Worm (Caenorhabditis elegans): Measurements from ENCODE around the gene R03G5.6.

Gene R03G5.6

ce11 chrX:7794306-7794743, 22.4 kb downstream of the R03G5.6 start (continued):
- peak; percentile 60 for TF ChIP-seq nhr-48 (tag; optimal IDR thresholded peaks at IDR 0.05)
- peak; percentile 26 for TF ChIP-seq dpl-1 (GFP tag; optimal IDR thresholded peaks at IDR 0.05)
- peak; percentile 68 for TF ChIP-seq lir-3 (tag; optimal IDR thresholded peaks at IDR 0.05)
- TF ChIP-seq spr-1 (tag; optimal IDR thresholded peaks at IDR 0.05), result peak; percentile 7
- TF ChIP-seq ztf-11 (tag; optimal IDR thresholded peaks at IDR 0.05), result no peak
- peak; percentile 47 to 81 for TF ChIP-seq daf-16 (GFP tag; optimal IDR thresholded peaks at IDR 0.05)
- TF ChIP-seq daf-16 (tag; optimal IDR thresholded peaks at IDR 0.05), result peak; percentile 55
- peak; percentile 83 for TF ChIP-seq gei-8 (GFP tag; optimal IDR thresholded peaks at IDR 0.05)
- TF ChIP-seq hlh-30 (tag; optimal IDR thresholded peaks at IDR 0.05; ENCODE audit: insufficient read depth), result peak; percentile 48
- TF ChIP-seq hmg-1.1 (GFP tag; IDR thresholded peaks at IDR 0.05), result peak; percentile 80
- peak; percentile 71 for TF ChIP-seq sdz-12 (GFP tag; optimal IDR thresholded peaks at IDR 0.05)
- TF ChIP-seq aly-2 (tag; optimal IDR thresholded peaks at IDR 0.05), result no peak
- peak; percentile 81 for TF ChIP-seq lim-7 (GFP tag; IDR thresholded peaks at IDR 0.05)
- TF ChIP-seq ceh-20 (GFP tag; IDR thresholded peaks at IDR 0.05), result peak; percentile 40; the same call in 1 of the 2 replicates
- no peak for TF ChIP-seq aha-1 (tag)
- TF ChIP-seq tra-1 (GFP tag; IDR thresholded peaks at IDR 0.05), result no peak
- TF ChIP-seq Y75B8A.6 (GFP tag; IDR thresholded peaks at IDR 0.05), result no peak
- TF ChIP-seq mdl-1 (tag; optimal IDR thresholded peaks at IDR 0.05), result no peak
- peak; percentile 48; the same call in 1 of the 2 replicates for TF ChIP-seq dmd-6 (GFP tag; IDR thresholded peaks at IDR 0.05)
- TF ChIP-seq dve-1 (tag; optimal IDR thresholded peaks at IDR 0.05; ENCODE audit: insufficient read depth), result peak; percentile 51
- TF ChIP-seq nhr-28 (tag; optimal IDR thresholded peaks at IDR 0.05), result peak; percentile 30
- peak in 1 of 2 experiments; percentile 64; a peak in 1 of 4 replicates for TF ChIP-seq madf-5 (GFP tag; IDR thresholded peaks at IDR 0.05)
- peak; percentile 31; the same call in 1 of the 2 replicates for TF ChIP-seq madf-9 (GFP tag; conservative IDR thresholded peaks at IDR 0.05)
- TF ChIP-seq snpc-1.2 (GFP tag; IDR thresholded peaks at IDR 0.05), result peak; percentile 89
- peak; percentile 43; the same call in 1 of the 2 replicates for TF ChIP-seq nhr-42 (GFP tag; IDR thresholded peaks at IDR 0.05)
- TF ChIP-seq ztf-7 (tag; optimal IDR thresholded peaks at IDR 0.05), result peak; percentile 7
- TF ChIP-seq T26A8.4 (GFP tag; IDR thresholded peaks at IDR 0.05), result peak; percentile 86
- 0 out of 2 replicates have a peak, but pooled peaks have one; percentile 4 for TF ChIP-seq Y105C5A.15 (GFP tag; IDR thresholded peaks at IDR 0.05)
- 0 out of 2 replicates have a peak, but pooled peaks have one; percentile 32 for TF ChIP-seq lin-1 (GFP tag; IDR thresholded peaks at IDR 0.05)
- peak; percentile 45 for TF ChIP-seq rbr-2 (tag; optimal IDR thresholded peaks at IDR 0.05)
- no peak for TF ChIP-seq nhr-237 (tag; optimal IDR thresholded peaks at IDR 0.05)
- TF ChIP-seq lsy-2 (tag; optimal IDR thresholded peaks at IDR 0.05), result peak in 1 of 2 experiments; percentile 47
- peak; percentile 1 for TF ChIP-seq nhr-25 (tag; optimal IDR thresholded peaks at IDR 0.05; ENCODE audit: borderline replicate concordance, insufficient read depth)
- TF ChIP-seq nhr-41 (GFP tag; IDR thresholded peaks at IDR 0.05), result 0 out of 2 replicates have a peak, but pooled peaks have one; percentile 54
- peak; percentile 25 for TF ChIP-seq zfp-2 (tag; optimal IDR thresholded peaks at IDR 0.05)
- TF ChIP-seq mep-1 (tag; optimal IDR thresholded peaks at IDR 0.05), result peak; percentile 40
- no peak for TF ChIP-seq zip-11 (GFP tag; IDR thresholded peaks at IDR 0.05)
- no peak for TF ChIP-seq duxl-1 (tag; optimal IDR thresholded peaks at IDR 0.05; ENCODE audit: poor library complexity)
- TF ChIP-seq F49E8.2 (tag; optimal IDR thresholded peaks at IDR 0.05; ENCODE audit: borderline replicate concordance), result peak; percentile 51
- TF ChIP-seq Y5F2A.4 (GFP tag; optimal IDR thresholded peaks at IDR 0.05), result peak; percentile 38
- 0 out of 2 replicates have a peak, but pooled peaks have one; percentile 41 for TF ChIP-seq ZK337.2 (GFP tag; IDR thresholded peaks at IDR 0.05)
- peak; percentile 65; the same call in 1 of the 2 replicates for TF ChIP-seq F26F4.8 (GFP tag; conservative IDR thresholded peaks at IDR 0.05)
- peak in 1 of 2 experiments; percentile 41 for TF ChIP-seq unc-62 (GFP tag; optimal IDR thresholded peaks at IDR 0.05 in 1 of 2)
- no peak for TF ChIP-seq unc-62 (tag; optimal IDR thresholded peaks at IDR 0.05)
- no peak for TF ChIP-seq cey-2 (tag; optimal IDR thresholded peaks at IDR 0.05; ENCODE audit: borderline replicate concordance, insufficient read depth)
- peak in 1 of 2 experiments; percentile 1 for TF ChIP-seq hif-1 (tag; optimal IDR thresholded peaks at IDR 0.05)
- TF ChIP-seq daf-19 (GFP tag; conservative IDR thresholded peaks at IDR 0.05), result peak; percentile 36; the same call in 1 of the 2 replicates
- TF ChIP-seq F44E2.7 (GFP tag; IDR thresholded peaks at IDR 0.05), result no peak
- TF ChIP-seq T20F7.1 (GFP tag; optimal IDR thresholded peaks at IDR 0.05), result no peak

All from whole organism, L4 larva.